Worm (Caenorhabditis elegans): Measurements from ENCODE around the gene plpp-1.2.

The plpp-1.2 gene

DNA sequence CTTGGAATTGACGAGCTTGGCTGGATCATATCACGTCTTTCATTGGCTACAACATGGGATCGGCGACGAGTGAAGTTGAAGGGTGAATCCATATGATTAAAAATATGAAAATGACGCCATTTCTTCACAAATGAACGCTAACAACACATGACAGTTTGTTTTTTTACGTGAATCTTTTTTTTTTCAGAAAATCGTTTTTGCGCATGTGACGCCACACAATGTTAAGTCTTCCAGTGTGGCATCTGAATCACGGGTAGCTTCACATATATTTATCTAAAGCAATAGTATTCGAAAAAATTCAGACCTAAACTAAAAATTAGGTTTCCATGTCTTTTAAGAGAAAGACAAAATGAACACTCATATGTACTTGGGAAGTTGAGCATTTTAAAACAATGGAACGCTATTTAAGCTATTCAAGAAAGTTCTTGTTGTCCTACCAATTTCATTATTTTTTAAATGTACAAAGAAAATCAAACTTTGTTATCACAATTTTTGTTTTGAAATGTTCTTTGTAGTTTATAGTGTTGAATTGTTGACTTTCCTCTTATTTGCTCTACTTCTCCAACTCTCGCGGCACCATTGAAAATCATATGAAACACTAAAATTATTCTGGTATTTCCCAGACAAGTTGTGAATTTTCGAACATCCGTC is at the start of gene plpp-1.2, which contains the start of gene lido-16:
Gene plpp-1.2, plus strand, starts transcription at position 601 of the 651 bp plus-strand sequence.
Gene lido-16, minus strand, starts transcription at position 101 of the 651 bp plus-strand sequence.
- TF ChIP-seq F33H1.4 (GFP tag; IDR thresholded peaks at IDR 0.05): no peak
- no peak for TF ChIP-seq hsf-1 (GFP tag; IDR thresholded peaks at IDR 0.05)
- TF ChIP-seq lin-35 (GFP tag; optimal IDR thresholded peaks at IDR 0.05): no peak
- TF ChIP-seq dpl-1 (GFP tag; optimal IDR thresholded peaks at IDR 0.05): no peak
- TF ChIP-seq F49E8.2 (tag; optimal IDR thresholded peaks at IDR 0.05; ENCODE audit: insufficient read depth): no peak
- TF ChIP-seq Y53G8AR.9 (GFP tag; conservative IDR thresholded peaks at IDR 0.05): no peak
- TF ChIP-seq nfyb-1 (GFP tag; IDR thresholded peaks at IDR 0.05): no peak
- TF ChIP-seq ceh-40 (GFP tag; IDR thresholded peaks at IDR 0.05): no peak
- no peak for TF ChIP-seq sdz-38 (tag; optimal IDR thresholded peaks at IDR 0.05)
- no peak for TF ChIP-seq lin-54 (GFP tag; optimal IDR thresholded peaks at IDR 0.05)
- TF ChIP-seq mes-4 (tag; optimal IDR thresholded peaks at IDR 0.05): no peak
- TF ChIP-seq die-1 (tag; optimal IDR thresholded peaks at IDR 0.05): no peak

DNA sequence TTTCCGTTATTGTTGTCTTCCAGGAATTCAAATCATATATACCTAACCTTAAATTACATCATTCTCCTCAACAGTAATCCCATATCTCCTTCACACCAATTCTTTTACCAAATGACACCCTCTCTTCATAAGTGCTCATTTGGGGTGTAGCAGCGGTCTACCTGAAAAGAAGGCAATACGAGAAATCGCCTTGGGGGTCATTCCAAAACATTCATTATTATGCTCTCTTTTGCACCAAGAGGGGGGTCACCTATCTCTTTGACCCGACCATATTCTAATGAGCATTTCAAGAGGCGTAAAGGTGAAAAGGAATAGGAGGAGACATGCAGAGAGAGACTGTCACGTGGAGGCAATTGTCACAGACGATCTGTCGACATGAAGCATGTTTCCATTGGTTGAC is 48.4 kb upstream of the plpp-1.2 start:
- TF ChIP-seq Y56A3A.18 (GFP tag; IDR thresholded peaks at IDR 0.05): no peak
- no peak for TF ChIP-seq F23B12.7 (tag; optimal IDR thresholded peaks at IDR 0.05; ENCODE audit: insufficient read depth)
- no peak for TF ChIP-seq ztf-28 (GFP tag; IDR thresholded peaks at IDR 0.05)
- no peak for TF ChIP-seq cebp-1 (GFP tag; IDR thresholded peaks at IDR 0.05)
- no peak for TF ChIP-seq cebp-1 (tag; optimal IDR thresholded peaks at IDR 0.05)
- no peak for TF ChIP-seq T07F8.4 (tag; optimal IDR thresholded peaks at IDR 0.05)
- no peak for TF ChIP-seq dox-1 (GFP tag; IDR thresholded peaks at IDR 0.05)
- no peak for TF ChIP-seq nhr-80 (tag; optimal IDR thresholded peaks at IDR 0.05)
- no peak for TF ChIP-seq fkh-3 (tag; optimal IDR thresholded peaks at IDR 0.05)
- TF ChIP-seq pbrm-1 (GFP tag; IDR thresholded peaks at IDR 0.05): no peak
- TF ChIP-seq athp-1 (tag; optimal IDR thresholded peaks at IDR 0.05): no peak
- TF ChIP-seq ceh-58 (GFP tag; IDR thresholded peaks at IDR 0.05): no peak
- no peak for TF ChIP-seq ztf-22 (GFP tag; optimal IDR thresholded peaks at IDR 0.05)

DNA sequence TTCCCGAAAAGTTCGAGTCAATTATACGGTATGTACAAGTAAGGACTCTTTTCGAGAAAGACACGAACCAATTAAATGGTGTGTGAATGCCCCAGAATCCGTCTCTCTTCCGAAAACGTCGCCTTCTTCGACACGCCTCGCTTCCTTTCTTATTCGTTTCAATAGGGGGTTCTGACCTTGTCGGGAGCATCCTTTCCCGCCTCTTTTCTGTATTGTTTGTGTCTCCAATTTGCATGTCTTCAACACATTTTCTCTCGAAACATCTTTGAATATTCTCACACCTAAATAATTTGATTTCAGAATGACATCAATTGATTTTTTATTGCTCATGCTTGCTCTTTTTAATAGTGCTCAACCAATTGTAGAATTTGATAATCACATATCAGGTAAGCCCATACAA is 44.1 kb upstream of the plpp-1.2 start, which contains the start of gene cutl-16:
Gene cutl-16, plus strand, starts transcription at position 301 of the 400 bp plus-strand sequence.
- TF ChIP-seq nfya-1 (tag; optimal IDR thresholded peaks at IDR 0.05; ENCODE audit: borderline replicate concordance, insufficient read depth): no peak
- TF ChIP-seq hrde-1 (tag; optimal IDR thresholded peaks at IDR 0.05; ENCODE audit: borderline replicate concordance): no peak
- TF ChIP-seq hlh-26 (GFP tag; conservative IDR thresholded peaks at IDR 0.05): no peak
- no peak for TF ChIP-seq repo-1 (tag; optimal IDR thresholded peaks at IDR 0.05)
- no peak for TF ChIP-seq madf-3 (GFP tag; IDR thresholded peaks at IDR 0.05)
- no peak for TF ChIP-seq nhr-27 (tag; optimal IDR thresholded peaks at IDR 0.05)
- TF ChIP-seq hlh-12 (tag; optimal IDR thresholded peaks at IDR 0.05): no peak
- no peak for TF ChIP-seq unc-130 (GFP tag; optimal IDR thresholded peaks at IDR 0.05)
- TF ChIP-seq nhr-80 (tag; optimal IDR thresholded peaks at IDR 0.05): no peak
- TF ChIP-seq hmg-20 (GFP tag; IDR thresholded peaks at IDR 0.05): no peak
- no peak for TF ChIP-seq mcd-1 (GFP tag; IDR thresholded peaks at IDR 0.05)
- TF ChIP-seq akir-1 (GFP tag; optimal IDR thresholded peaks at IDR 0.05): no peak
- no peak for TF ChIP-seq rec-8 (tag; optimal IDR thresholded peaks at IDR 0.05)
- TF ChIP-seq atf-7 (tag; optimal IDR thresholded peaks at IDR 0.05): no peak
- TF ChIP-seq B0019.2 (GFP tag; conservative IDR thresholded peaks at IDR 0.05): no peak
- TF ChIP-seq egrh-3 (GFP tag; IDR thresholded peaks at IDR 0.05): no peak
- no peak for TF ChIP-seq lsl-1 (GFP tag; optimal IDR thresholded peaks at IDR 0.05)
